Fruit fly (Drosophila melanogaster) S2 (cell line): ENCODE data around the gene Cdc6.

Source experiments
- CG8478 ChIP-seq: fragments of >200 bp; optimal IDR thresholded peaks from 2 replicates; lab custom pipeline; 2018
- CTCF ChIP-seq, 2 experiments: fragments of >200 bp; optimal IDR thresholded peaks; 2 replicates each; lab custom pipeline; 2018

DNA sequence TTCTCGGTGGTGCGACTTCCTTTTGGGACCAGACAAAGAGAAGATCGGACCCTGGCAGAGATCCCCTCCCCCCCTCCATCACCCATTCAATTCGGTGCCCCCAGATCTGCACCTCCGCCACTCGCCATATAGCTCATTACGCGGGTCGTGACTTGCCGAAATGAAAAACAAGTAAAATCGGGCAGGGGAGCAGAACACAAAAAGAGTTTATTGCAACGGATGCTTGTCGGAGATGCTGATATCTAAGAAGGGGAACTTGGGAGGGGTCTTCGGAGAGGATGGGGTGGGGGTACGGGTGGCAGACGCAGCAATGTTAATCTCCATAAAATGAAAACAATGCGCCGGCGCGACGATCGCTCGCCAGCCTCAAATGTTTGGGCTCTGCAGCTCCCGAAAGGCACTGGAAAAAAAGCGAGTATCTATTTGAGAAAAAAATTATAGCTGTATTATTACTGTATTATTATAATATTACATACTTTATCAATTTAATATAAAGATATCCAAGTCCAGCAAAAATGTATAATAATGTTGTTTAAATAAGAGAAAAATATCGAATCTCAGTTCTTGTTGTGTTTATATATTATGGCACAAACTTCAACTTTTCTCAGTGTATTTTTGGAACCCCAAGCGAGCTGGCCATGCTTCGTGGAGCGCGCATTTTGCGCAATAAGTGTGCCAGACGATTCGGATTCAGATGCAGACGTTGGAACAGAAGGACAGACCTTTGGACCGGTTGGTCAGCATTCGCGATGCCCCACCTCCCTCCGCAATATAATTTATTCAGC lies 34.1 kb upstream of the Cdc6 start:
- no peak for TF ChIP-seq CG8478 (lab: Kevin White, UChicago)
- TF ChIP-seq CTCF (optimal IDR thresholded peaks at IDR 0.05; lab: Kevin White, UChicago) = no peak
